Worm (Caenorhabditis elegans): ENCODE data around the gene gpla-1.

The gpla-1 gene

ce11 chrV:11951227-11951626 is 13.6 kb upstream of the gpla-1 start:
- TF ChIP-seq mdl-1 (tag; optimal IDR thresholded peaks at IDR 0.05) (no peak), aly-2 (tag; optimal IDR thresholded peaks at IDR 0.05) (no peak), elt-1 (tag; optimal IDR thresholded peaks at IDR 0.05) (no peak), snpc-4 (tag; optimal IDR thresholded peaks at IDR 0.05) (no peak), mbf-1 (tag; optimal IDR thresholded peaks at IDR 0.05) (no peak), mab-5 (tag; optimal IDR thresholded peaks at IDR 0.05) (no peak), nhr-10 (tag; optimal IDR thresholded peaks at IDR 0.05) (no peak), R02D3.7 (tag; optimal IDR thresholded peaks at IDR 0.05) (no peak), unc-39 (tag; optimal IDR thresholded peaks at IDR 0.05) (no peak), unc-55 (GFP tag; optimal IDR thresholded peaks at IDR 0.05) (no peak), lin-13 (GFP tag; optimal IDR thresholded peaks at IDR 0.05) (no peak), nhr-23 (tag; optimal IDR thresholded peaks at IDR 0.05) (no peak), crh-2 (tag; optimal IDR thresholded peaks at IDR 0.05) (no peak), lsy-2 (tag; optimal IDR thresholded peaks at IDR 0.05) (no peak), F13H6.1 (tag; optimal IDR thresholded peaks at IDR 0.05) (no peak), fos-1 (tag; optimal IDR thresholded peaks at IDR 0.05) (no peak), sem-4 (tag; optimal IDR thresholded peaks at IDR 0.05) (no peak)

ce11 chrV:11949509-11950117 is 12.0 kb upstream of the gpla-1 start:
- TF ChIP-seq lin-39 (tag; optimal IDR thresholded peaks at IDR 0.05) = no peak
- TF ChIP-seq elt-1 (tag; optimal IDR thresholded peaks at IDR 0.05) = peak; percentile 24

ce11 chrV:11948581-11948980 is 11.0 kb upstream of the gpla-1 start:
- no peak for TF ChIP-seq sma-9 (GFP tag; optimal IDR thresholded peaks at IDR 0.05)
- TF ChIP-seq sma-9 (tag; optimal IDR thresholded peaks at IDR 0.05) = no peak
- TF ChIP-seq sem-4 (tag; optimal IDR thresholded peaks at IDR 0.05) = no peak
- no peak for TF ChIP-seq lin-39 (tag; optimal IDR thresholded peaks at IDR 0.05)
- TF ChIP-seq Y55F3AM.14 (GFP tag; optimal IDR thresholded peaks at IDR 0.05) = no peak
- TF ChIP-seq nhr-21 (tag; optimal IDR thresholded peaks at IDR 0.05) = no peak
- TF ChIP-seq F13H6.1 (tag; optimal IDR thresholded peaks at IDR 0.05) = no peak
- no peak for TF ChIP-seq skn-1 (tag; optimal IDR thresholded peaks at IDR 0.05)
- TF ChIP-seq peb-1 (tag; optimal IDR thresholded peaks at IDR 0.05) = no peak
- no peak for TF ChIP-seq egl-27 (tag; optimal IDR thresholded peaks at IDR 0.05)
- no peak for TF ChIP-seq dmd-4 (tag; optimal IDR thresholded peaks at IDR 0.05)
- TF ChIP-seq snpc-4 (tag; optimal IDR thresholded peaks at IDR 0.05) = no peak
- no peak for TF ChIP-seq crh-2 (tag; optimal IDR thresholded peaks at IDR 0.05)

- TF ChIP-seq unc-62 (GFP tag; optimal IDR thresholded peaks at IDR 0.05) (no peak), lsy-2 (tag; optimal IDR thresholded peaks at IDR 0.05) (no peak), dmd-4 (tag; optimal IDR thresholded peaks at IDR 0.05) (no peak), nhr-23 (tag; optimal IDR thresholded peaks at IDR 0.05) (no peak), Y55F3AM.14 (GFP tag; optimal IDR thresholded peaks at IDR 0.05) (no peak), blmp-1 (tag; optimal IDR thresholded peaks at IDR 0.05; ENCODE audit: insufficient read depth) (no peak)
These were observed 9.9 kb upstream of the gpla-1 start for ce11 chrV:11947414-11947954.

- TF ChIP-seq skn-1 (tag; optimal IDR thresholded peaks at IDR 0.05) = no peak
- no peak for TF ChIP-seq nhr-23 (tag; optimal IDR thresholded peaks at IDR 0.05)
- no peak for TF ChIP-seq nhr-12 (tag; optimal IDR thresholded peaks at IDR 0.05)
- no peak for TF ChIP-seq sma-9 (GFP tag; optimal IDR thresholded peaks at IDR 0.05)
- no peak for TF ChIP-seq sma-9 (tag; optimal IDR thresholded peaks at IDR 0.05)
- TF ChIP-seq blmp-1 (tag; optimal IDR thresholded peaks at IDR 0.05; ENCODE audit: insufficient read depth) = no peak
- no peak for TF ChIP-seq ceh-82 (tag; optimal IDR thresholded peaks at IDR 0.05)
- no peak for TF ChIP-seq unc-39 (tag; optimal IDR thresholded peaks at IDR 0.05)
- no peak for TF ChIP-seq lin-13 (GFP tag; optimal IDR thresholded peaks at IDR 0.05)
- TF ChIP-seq sem-4 (tag; optimal IDR thresholded peaks at IDR 0.05) = no peak
- TF ChIP-seq nhr-10 (tag; optimal IDR thresholded peaks at IDR 0.05) = no peak
- TF ChIP-seq nhr-77 (tag; optimal IDR thresholded peaks at IDR 0.05) = no peak
- no peak for TF ChIP-seq unc-55 (GFP tag; optimal IDR thresholded peaks at IDR 0.05)
- no peak for TF ChIP-seq nhr-129 (tag; optimal IDR thresholded peaks at IDR 0.05)
These were observed 9.2 kb upstream of the gpla-1 start for ce11 chrV:11946818-11947217.

All from whole organism, L2 larva.